Worm (Caenorhabditis elegans) whole organism, mixed stage, embryonic: Measurements from ENCODE around the gene T20B12.5.

Source experiments
- ceh-83 ChIP-seq: fragments of 200-800 bp; sonication (Bioruptor generic); optimal IDR thresholded peaks from 2 replicates; lab custom pipeline; 2018; ENCODE audit warnings: mild to moderate bottlenecking, missing genetic modification characterization, missing compliant biosample characterization
- ces-1 ChIP-seq: fragments of 150-350 bp; optimal IDR thresholded peaks from 2 replicates; lab custom pipeline; 2014; ENCODE audit warnings: missing biosample characterization, missing genetic modification reagents, missing genetic modification characterization
- elt-3 ChIP-seq: fragments of 150-350 bp; optimal IDR thresholded peaks from 2 replicates; lab custom pipeline; 2014; ENCODE audit warnings: missing biosample characterization, missing genetic modification characterization
- lin-13 ChIP-seq: fragments of 150-350 bp; optimal IDR thresholded peaks from 2 replicates; lab custom pipeline; 2014; ENCODE audit warnings: missing biosample characterization, missing genetic modification characterization
- mep-1 ChIP-seq: fragments of 150-350 bp; optimal IDR thresholded peaks from 2 replicates; lab custom pipeline; 2017; ENCODE audit warnings: missing biosample characterization, missing genetic modification reagents, missing genetic modification characterization, inconsistent platforms
- mls-2 ChIP-seq: sonication (generic microtip); optimal IDR thresholded peaks from 2 replicates; lab custom pipeline; 2016; ENCODE audit warnings: mild to moderate bottlenecking, missing genetic modification characterization, moderate library complexity, missing compliant biosample characterization
- nhr-2 ChIP-seq: fragments of 150-350 bp; optimal IDR thresholded peaks from 2 replicates; lab custom pipeline; 2014; ENCODE audit warnings: missing biosample characterization, missing genetic modification characterization
- nhr-28 ChIP-seq: fragments of 150-350 bp; optimal IDR thresholded peaks from 2 replicates; lab custom pipeline; 2014; ENCODE audit warnings: missing biosample characterization, missing genetic modification characterization
- nhr-76 ChIP-seq: sonication (generic microtip); optimal IDR thresholded peaks from 2 replicates; lab custom pipeline; 2017; ENCODE audit warnings: missing biosample characterization, missing genetic modification characterization
- sem-2 ChIP-seq: fragments of 200-800 bp; sonication (Bioruptor generic); optimal IDR thresholded peaks from 2 replicates; lab custom pipeline; 2018; ENCODE audit warnings: mild to moderate bottlenecking, missing genetic modification characterization, missing compliant biosample characterization
- sptf-1 ChIP-seq: sonication (generic microtip); optimal IDR thresholded peaks from 2 replicates; lab custom pipeline; 2017; ENCODE audit warnings: mild to moderate bottlenecking, missing genetic modification characterization, moderate library complexity, missing compliant biosample characterization
- unc-39 ChIP-seq: fragments of 150-350 bp; optimal IDR thresholded peaks from 2 replicates; lab custom pipeline; 2014; ENCODE audit warnings: missing biosample characterization, missing genetic modification characterization
- zip-8 ChIP-seq: fragments of 150-350 bp; optimal IDR thresholded peaks from 2 replicates; lab custom pipeline; 2014; ENCODE audit warnings: missing biosample characterization, missing genetic modification characterization
- ztf-11 ChIP-seq: fragments of 150-350 bp; optimal IDR thresholded peaks from 2 replicates; lab custom pipeline; 2014; ENCODE audit warnings: missing biosample characterization, missing genetic modification characterization

ce11 chrIII:7319390-7319789 lies 47.5 kb downstream of the T20B12.5 start, which contains the start of gene F56C9.8:
- TF ChIP-seq sem-2 (GFP tag; lab: Kevin White, UChicago) (no peak), nhr-28 (tag; lab: Kevin White, UChicago) (no peak), mep-1 (tag; lab: Kevin White, UChicago) (no peak), zip-8 (tag; lab: Kevin White, UChicago) (no peak), nhr-76 (tag; lab: Kevin White, UChicago) (no peak), elt-3 (tag; lab: Kevin White, UChicago) (no peak), ztf-11 (tag; lab: Kevin White, UChicago) (no peak), sptf-1 (no peak), ceh-83 (GFP tag; lab: Kevin White, UChicago) (no peak), mls-2 (tag; lab: Kevin White, UChicago) (no peak), lin-13 (tag; lab: Kevin White, UChicago) (no peak), unc-39 (tag; lab: Kevin White, UChicago) (no peak), nhr-2 (no peak), ces-1 (GFP tag; lab: Kevin White, UChicago) (no peak)
